Fruit fly (Drosophila melanogaster) whole organism, embryonic: Measurements from ENCODE around the gene CG2021.

ENCODE experiments used
- BEAF-32 ChIP-seq: fragments of 200-800 bp; sonication (Bioruptor generic); optimal IDR thresholded peaks from 3 replicates; lab custom pipeline; 2017; ENCODE audit warnings: missing biosample characterization, missing genetic modification characterization, mild to moderate bottlenecking, moderate library complexity, missing genetic modification reagents
- CG1233 ChIP-seq: fragments of 200-800 bp; sonication (Bioruptor generic); optimal IDR thresholded peaks from 4 replicates; lab custom pipeline; 2018; ENCODE audit warnings: missing biosample characterization, mild to moderate bottlenecking, missing genetic modification characterization
- CG12659 ChIP-seq: fragments of 200-800 bp; sonication (Bioruptor generic); optimal IDR thresholded peaks from 3 replicates; lab custom pipeline; 2017; ENCODE audit warnings: mild to moderate bottlenecking, missing biosample characterization, missing genetic modification reagents, missing genetic modification characterization
- CG13424 ChIP-seq: fragments of 200-800 bp; sonication (Bioruptor generic); optimal IDR thresholded peaks from 2 replicates; lab custom pipeline; 2019; ENCODE audit warnings: missing biosample characterization, mild to moderate bottlenecking, missing genetic modification characterization, moderate library complexity
- CG14710 ChIP-seq: fragments of 200-800 bp; sonication (Bioruptor generic); optimal IDR thresholded peaks from 3 replicates; lab custom pipeline; 2019; ENCODE audit warnings: missing biosample characterization, mild to moderate bottlenecking, missing genetic modification characterization, moderate library complexity
- CG14860 ChIP-seq: fragments of 200-800 bp; sonication (Bioruptor generic); IDR thresholded peaks from 3 replicates; pipeline ENCODE4 v1.3.6; 2022; ENCODE audit warnings: missing biosample characterization, missing genetic modification characterization; ENCODE audit not compliant: partially characterized antibody
- CG16813 ChIP-seq: fragments of 200-800 bp; sonication (Bioruptor generic); IDR thresholded peaks from 3 replicates; pipeline ENCODE4 v1.3.6; 2022; ENCODE audit warnings: missing biosample characterization, missing genetic modification characterization; ENCODE audit not compliant: partially characterized antibody
- CG16863 ChIP-seq: fragments of 200-800 bp; sonication (Bioruptor generic); optimal IDR thresholded peaks from 3 replicates; lab custom pipeline; 2016; ENCODE audit warnings: missing biosample characterization, missing genetic modification characterization
- CG17186 ChIP-seq: fragments of 200-800 bp; sonication (Bioruptor generic); optimal IDR thresholded peaks from 3 replicates; lab custom pipeline; 2017; ENCODE audit warnings: missing biosample characterization, missing genetic modification reagents, missing genetic modification characterization
- CG17829 ChIP-seq: fragments of 200-800 bp; optimal IDR thresholded peaks from 2 replicates; lab custom pipeline; 2019; ENCODE audit warnings: missing biosample characterization, mild to moderate bottlenecking, missing genetic modification characterization, moderate library complexity
- CG1792 ChIP-seq: fragments of 200-800 bp; sonication (Bioruptor generic); optimal IDR thresholded peaks from 2 replicates; lab custom pipeline; 2016; ENCODE audit warnings: missing biosample characterization, missing genetic modification characterization
- CG2116 ChIP-seq: fragments of 200-800 bp; sonication (Bioruptor generic); optimal IDR thresholded peaks from 3 replicates; lab custom pipeline; 2018; ENCODE audit warnings: missing biosample characterization, mild to moderate bottlenecking, missing genetic modification characterization
- CG2199 ChIP-seq: fragments of 200-800 bp; sonication (Bioruptor generic); IDR thresholded peaks from 3 replicates; pipeline ENCODE4 v1.3.6; 2022; ENCODE audit warnings: missing biosample characterization, missing genetic modification characterization
- CG4730 ChIP-seq: fragments of 200-800 bp; sonication (Bioruptor generic); IDR thresholded peaks from 2 replicates; pipeline ENCODE4 v1.3.6; 2022; ENCODE audit warnings: missing biosample characterization, missing genetic modification characterization
- CG6854 ChIP-seq: fragments of 200-800 bp; sonication (Bioruptor generic); optimal IDR thresholded peaks from 3 replicates; lab custom pipeline; 2017; ENCODE audit warnings: missing biosample characterization, mild to moderate bottlenecking, missing genetic modification characterization
- CG8290 ChIP-seq, 3 experiments: fragments of 200-800 bp; sonication (Bioruptor generic); optimal IDR thresholded peaks; 2 replicates each; lab custom pipeline; 2016 to 2019; ENCODE audit warnings: missing biosample characterization in 3 of 3, missing genetic modification characterization in 3 of 3, mild to moderate bottlenecking in 2 of 3, moderate library complexity in 1 of 3
- CG9215 ChIP-seq: fragments of 200-800 bp; sonication (Bioruptor generic); IDR thresholded peaks from 2 replicates; pipeline ENCODE4 v1.3.6; 2022; ENCODE audit warnings: missing biosample characterization, missing genetic modification characterization
- CG9797 ChIP-seq: fragments of 200-800 bp; sonication (Bioruptor generic); optimal IDR thresholded peaks from 3 replicates; lab custom pipeline; 2018; ENCODE audit warnings: missing biosample characterization, mild to moderate bottlenecking, missing genetic modification characterization
- CG9932 ChIP-seq: fragments of 200-800 bp; sonication (Bioruptor generic); IDR thresholded peaks from 2 replicates; pipeline ENCODE4 v1.3.6; 2022; ENCODE audit warnings: missing biosample characterization, missing genetic modification characterization
- CoRest ChIP-seq: fragments of 200-800 bp; sonication (Bioruptor generic); optimal IDR thresholded peaks from 3 replicates; lab custom pipeline; 2018; ENCODE audit warnings: missing biosample characterization, mild to moderate bottlenecking, missing genetic modification characterization, moderate library complexity
- D19B ChIP-seq: fragments of 200-800 bp; sonication (Bioruptor generic); optimal IDR thresholded peaks from 2 replicates; lab custom pipeline; 2017; ENCODE audit warnings: missing biosample characterization, mild to moderate bottlenecking, missing genetic modification characterization
- Doc3 ChIP-seq: fragments of 200-800 bp; sonication (Bioruptor generic); IDR thresholded peaks from 3 replicates; pipeline ENCODE4 v1.3.6; 2022; ENCODE audit warnings: missing biosample characterization, missing genetic modification characterization; ENCODE audit not compliant: partially characterized antibody
- H15 ChIP-seq: fragments of 200-800 bp; sonication (Bioruptor generic); IDR thresholded peaks from 3 replicates; pipeline ENCODE4 v1.3.6; 2022; ENCODE audit warnings: missing biosample characterization, missing genetic modification characterization
- H2.0 ChIP-seq: fragments of 200-800 bp; sonication (Bioruptor generic); IDR thresholded peaks from 2 replicates; pipeline ENCODE4 v1.3.6; 2022; ENCODE audit warnings: missing biosample characterization, missing genetic modification characterization
- HLH3B ChIP-seq: fragments of 200-800 bp; sonication (Bioruptor generic); IDR thresholded peaks from 2 replicates; pipeline ENCODE4 v1.3.6; 2022; ENCODE audit warnings: missing biosample characterization, missing genetic modification characterization
- Hand ChIP-seq: fragments of 200-800 bp; sonication (Bioruptor generic); optimal IDR thresholded peaks from 2 replicates; lab custom pipeline; 2017; ENCODE audit warnings: mild to moderate bottlenecking, missing biosample characterization, missing genetic modification reagents, missing genetic modification characterization
- Hr78 ChIP-seq, 2 experiments: fragments of 200-800 bp in 1 of 2; fragments of >200 bp in 1 of 2; sonication (Bioruptor generic) in 1 of 2; optimal IDR thresholded peaks; 2 replicates each; lab custom pipeline; 2017 to 2019; ENCODE audit warnings: missing biosample characterization in 2 of 2, missing genetic modification characterization in 2 of 2, mild to moderate bottlenecking in 1 of 2, moderate library complexity in 1 of 2
- Lhr ChIP-seq: fragments of 200-800 bp; sonication (Bioruptor generic); optimal IDR thresholded peaks from 3 replicates; lab custom pipeline; 2017; ENCODE audit warnings: mild to moderate bottlenecking, missing biosample characterization, missing genetic modification reagents, missing genetic modification characterization
- Nf-YC ChIP-seq: fragments of 200-800 bp; optimal IDR thresholded peaks from 3 replicates; lab custom pipeline; 2019; ENCODE audit warnings: missing biosample characterization, mild to moderate bottlenecking, missing genetic modification characterization, moderate library complexity
- Sin3A ChIP-seq: fragments of >200 bp; optimal IDR thresholded peaks from 2 replicates; lab custom pipeline; 2018
- az2 ChIP-seq: fragments of 200-800 bp; sonication (Bioruptor generic); optimal IDR thresholded peaks from 3 replicates; lab custom pipeline; 2016; ENCODE audit warnings: missing biosample characterization, missing genetic modification characterization
- cato ChIP-seq: fragments of 200-800 bp; sonication (Bioruptor generic); optimal IDR thresholded peaks from 2 replicates; lab custom pipeline; 2016; ENCODE audit warnings: missing biosample characterization, missing genetic modification characterization, borderline replicate concordance
- caup ChIP-seq: fragments of 200-800 bp; sonication (Bioruptor generic); optimal IDR thresholded peaks from 3 replicates; lab custom pipeline; 2017; ENCODE audit warnings: missing biosample characterization, mild to moderate bottlenecking, missing genetic modification characterization, moderate library complexity; ENCODE audit not compliant: severe bottlenecking
- ci ChIP-seq: fragments of 200-800 bp; sonication (Bioruptor generic); IDR thresholded peaks from 3 replicates; pipeline ENCODE4 v1.3.6; 2022; ENCODE audit warnings: missing biosample characterization, missing genetic modification characterization
- corto ChIP-seq: fragments of 200-800 bp; sonication (Bioruptor generic); optimal IDR thresholded peaks from 2 replicates; lab custom pipeline; 2016; ENCODE audit warnings: missing biosample characterization, mild to moderate bottlenecking, missing genetic modification characterization, moderate library complexity
- dmrt99B ChIP-seq: fragments of 200-800 bp; sonication (Bioruptor generic); optimal IDR thresholded peaks from 2 replicates; lab custom pipeline; 2018; ENCODE audit warnings: missing biosample characterization, mild to moderate bottlenecking, missing genetic modification characterization, moderate library complexity
- exex ChIP-seq: fragments of 200-800 bp; sonication (Bioruptor generic); optimal IDR thresholded peaks from 4 replicates; lab custom pipeline; 2018; ENCODE audit warnings: missing biosample characterization, mild to moderate bottlenecking, missing genetic modification characterization, moderate library complexity
- ftz-f1 ChIP-seq: fragments of 200-800 bp; sonication (Bioruptor generic); optimal IDR thresholded peaks from 2 replicates; lab custom pipeline; 2016; ENCODE audit warnings: missing biosample characterization, missing genetic modification characterization
- gcm2 ChIP-seq: fragments of 200-800 bp; sonication (Bioruptor generic); optimal IDR thresholded peaks from 2 replicates; lab custom pipeline; 2016; ENCODE audit warnings: missing biosample characterization, missing genetic modification characterization
- gro ChIP-seq: fragments of 200-800 bp; sonication (Bioruptor generic); optimal IDR thresholded peaks from 2 replicates; lab custom pipeline; 2016; ENCODE audit warnings: missing biosample characterization, missing genetic modification characterization
- kni ChIP-seq: fragments of 200-800 bp; sonication (Bioruptor generic); optimal IDR thresholded peaks from 3 replicates; lab custom pipeline; 2017; ENCODE audit warnings: mild to moderate bottlenecking, missing biosample characterization, missing genetic modification reagents, missing genetic modification characterization
- knrl ChIP-seq: fragments of 200-800 bp; sonication (Bioruptor generic); IDR thresholded peaks from 3 replicates; pipeline ENCODE4 v1.3.6; 2022; ENCODE audit warnings: missing biosample characterization, missing genetic modification characterization; ENCODE audit not compliant: partially characterized antibody
- odd ChIP-seq: fragments of 200-800 bp; sonication (Bioruptor generic); optimal IDR thresholded peaks from 2 replicates; lab custom pipeline; 2017; ENCODE audit warnings: missing biosample characterization, mild to moderate bottlenecking, missing genetic modification characterization
- onecut ChIP-seq: fragments of 200-800 bp; sonication (Bioruptor generic); IDR thresholded peaks from 2 replicates; pipeline ENCODE4 v1.3.6; 2022; ENCODE audit warnings: missing biosample characterization, missing genetic modification characterization
- pzg ChIP-seq: fragments of 200-800 bp; sonication (Bioruptor generic); optimal IDR thresholded peaks from 3 replicates; lab custom pipeline; 2018; ENCODE audit warnings: missing biosample characterization, mild to moderate bottlenecking, missing genetic modification characterization, moderate library complexity
- stwl ChIP-seq: fragments of 200-800 bp; sonication (Bioruptor generic); optimal IDR thresholded peaks from 3 replicates; lab custom pipeline; 2018; ENCODE audit warnings: missing biosample characterization, mild to moderate bottlenecking, missing genetic modification characterization, moderate library complexity
- sug ChIP-seq: fragments of 200-800 bp; optimal IDR thresholded peaks from 2 replicates; lab custom pipeline; 2019; ENCODE audit warnings: missing biosample characterization, mild to moderate bottlenecking, missing genetic modification characterization, moderate library complexity
- vfl ChIP-seq: fragments of 200-800 bp; sonication (Bioruptor generic); optimal IDR thresholded peaks from 2 replicates; lab custom pipeline; 2016; ENCODE audit warnings: missing biosample characterization, missing genetic modification characterization
- zfh2 ChIP-seq: fragments of 200-800 bp; sonication (Bioruptor generic); optimal IDR thresholded peaks from 2 replicates; lab custom pipeline; 2016; ENCODE audit warnings: missing biosample characterization, missing genetic modification characterization

The CG2021 gene

DNA sequence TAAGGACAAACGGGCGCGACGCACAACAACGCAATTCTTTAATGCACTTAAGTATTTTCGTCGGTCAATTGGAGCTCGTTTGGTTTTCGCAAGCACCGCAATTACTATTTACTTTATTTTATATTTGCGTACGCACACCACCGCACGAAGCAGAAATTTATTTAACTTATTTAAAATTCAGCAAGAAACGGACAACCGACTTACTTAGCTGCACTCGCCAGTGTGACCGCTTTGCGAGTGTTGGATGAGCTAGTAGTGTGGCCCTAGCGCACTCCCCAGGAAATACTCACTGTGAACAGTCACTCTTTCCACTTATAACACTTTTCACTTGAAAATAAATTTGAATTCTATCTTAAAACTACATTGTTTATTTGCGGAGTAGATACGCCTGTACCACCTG, 46.3 kb downstream of the CG2021 start, which contains the start of gene drpr:
Gene drpr (minus strand): TSS at position 235 of the 400 bp plus-strand sequence.
- TF ChIP-seq CG9932 (GFP tag; lab: Robert Waterston, UW): 0 out of 2 replicates have a peak, but pooled peaks have one; percentile 16
- peak; percentile 2 for TF ChIP-seq kni (GFP tag; lab: Kevin White, UChicago)
- no peak for TF ChIP-seq D19B (GFP tag; lab: Kevin White, UChicago)
- no peak for TF ChIP-seq CG6854 (GFP tag; lab: Kevin White, UChicago)
- no peak for TF ChIP-seq az2 (GFP tag; lab: Kevin White, UChicago)
- no peak for TF ChIP-seq Hr78 (GFP tag; optimal IDR thresholded peaks at IDR 0.05; lab: Kevin White, UChicago)
- TF ChIP-seq H15 (GFP tag; lab: Robert Waterston, UW): no peak
- peak; percentile 58 for TF ChIP-seq CG17829 (tag; lab: Kevin White, UChicago)
- TF ChIP-seq CG16813 (GFP tag; lab: Robert Waterston, UW): 0 out of 3 replicates have a peak, but pooled peaks have one; percentile 38
- no peak for TF ChIP-seq CG1233 (GFP tag; lab: Kevin White, UChicago)
- no peak for TF ChIP-seq Hand (GFP tag; lab: Kevin White, UChicago)
- TF ChIP-seq odd: peak; percentile 51
- no peak for TF ChIP-seq corto
- peak; percentile 61; the same call in 2 of the 3 replicates for TF ChIP-seq ci
- no peak for TF ChIP-seq H2.0 (GFP tag; lab: Robert Waterston, UW)
- TF ChIP-seq CG14710: peak; percentile 74
- peak; percentile 16 for TF ChIP-seq CG8290 (GFP tag; optimal IDR thresholded peaks at IDR 0.05; lab: Kevin White, UChicago)
- peak in 1 of 2 experiments; percentile 53 for TF ChIP-seq CG8290 (tag; optimal IDR thresholded peaks at IDR 0.05; lab: Kevin White, UChicago)
- no peak for TF ChIP-seq Doc3
- TF ChIP-seq HLH3B (GFP tag; lab: Robert Waterston, UW): no peak
- no peak for TF ChIP-seq zfh2
- peak; percentile 21 for TF ChIP-seq caup
- no peak for TF ChIP-seq CG14860 (GFP tag; lab: Robert Waterston, UW)
- TF ChIP-seq BEAF-32 (GFP tag; lab: Kevin White, UChicago): peak; percentile 32
- peak; percentile 90 for TF ChIP-seq pzg (GFP tag; lab: Kevin White, UChicago)
- 0 out of 3 replicates have a peak, but pooled peaks have one; percentile 24 for TF ChIP-seq CG2199 (GFP tag; lab: Robert Waterston, UW)
- TF ChIP-seq Lhr (GFP tag; lab: Kevin White, UChicago): no peak
- TF ChIP-seq CG16863 (GFP tag; lab: Kevin White, UChicago): no peak
- no peak for TF ChIP-seq dmrt99B (tag; lab: Kevin White, UChicago)
- no peak for TF ChIP-seq CG9215 (GFP tag; lab: Robert Waterston, UW)
- peak; percentile 45; the same call in 1 of the 3 replicates for TF ChIP-seq knrl
- TF ChIP-seq ftz-f1: peak; percentile 1
- peak; percentile 54 for TF ChIP-seq Sin3A (lab: Kevin White, UChicago)
- TF ChIP-seq gcm2 (GFP tag; lab: Kevin White, UChicago): no peak
- TF ChIP-seq CG9797 (GFP tag; lab: Kevin White, UChicago): peak; percentile 95
- TF ChIP-seq CG12659 (GFP tag; lab: Kevin White, UChicago): peak; percentile 78
- TF ChIP-seq CG1792 (GFP tag; lab: Kevin White, UChicago): no peak
- peak; percentile 11 for TF ChIP-seq CG17186 (GFP tag; lab: Kevin White, UChicago)
- no peak for TF ChIP-seq CG4730
- TF ChIP-seq gro (GFP tag; lab: Kevin White, UChicago): no peak
- no peak for TF ChIP-seq CG13424 (tag; lab: Kevin White, UChicago)
- TF ChIP-seq cato (GFP tag; lab: Kevin White, UChicago): no peak
- TF ChIP-seq CG2116 (GFP tag; lab: Kevin White, UChicago): peak; percentile 46
- no peak for TF ChIP-seq vfl (GFP tag; lab: Kevin White, UChicago)
- no peak for TF ChIP-seq onecut (GFP tag; lab: Robert Waterston, UW)
- peak; percentile 46 for TF ChIP-seq Nf-YC
- peak; percentile 40 for TF ChIP-seq CoRest
- peak; percentile 22 for TF ChIP-seq sug (tag; lab: Kevin White, UChicago)
- peak; percentile 70 for TF ChIP-seq stwl (tag; lab: Kevin White, UChicago)
- TF ChIP-seq exex (tag; lab: Kevin White, UChicago): peak; percentile 19
